Worm (Caenorhabditis elegans) whole organism, midembryonic: Measurements from ENCODE around the gene F19B2.5.

ENCODE experiments used
- T22C8.4 ChIP-seq: fragments of 200-800 bp; sonication (Bioruptor generic); IDR thresholded peaks from 2 replicates; pipeline ENCODE4 v1.3.6; 2022; ENCODE audit warnings: missing genetic modification characterization, missing compliant biosample characterization
- cog-1 ChIP-seq: sonication (generic microtip); optimal IDR thresholded peaks from 2 replicates; lab custom pipeline; 2016; ENCODE audit warnings: missing genetic modification characterization, missing compliant biosample characterization
- flt-1 ChIP-seq: fragments of 200-800 bp; sonication (Bioruptor generic); IDR thresholded peaks from 2 replicates; pipeline ENCODE4 v1.3.6; 2022; ENCODE audit warnings: missing genetic modification characterization, missing compliant biosample characterization
- klf-2 ChIP-seq: fragments of 200-800 bp; sonication (Bioruptor generic); conservative IDR thresholded peaks from 2 replicates; pipeline ENCODE4 v1.3.6; 2022; ENCODE audit warnings: missing genetic modification reagents, missing genetic modification characterization, missing compliant biosample characterization
- med-1 ChIP-seq: sonication (generic microtip); optimal IDR thresholded peaks from 2 replicates; lab custom pipeline; 2017; ENCODE audit warnings: missing genetic modification characterization, mild to moderate bottlenecking, missing compliant biosample characterization, antibody characterized with exemption, missing genetic modification reagents; ENCODE audit not compliant: insufficient read depth
- ref-1 ChIP-seq: fragments of 200-800 bp; sonication (Bioruptor generic); conservative IDR thresholded peaks from 2 replicates; pipeline ENCODE4 v1.3.6; 2022; ENCODE audit warnings: missing genetic modification reagents, missing genetic modification characterization, missing compliant biosample characterization
- tab-1 ChIP-seq: fragments of 200-800 bp; sonication (Bioruptor generic); IDR thresholded peaks from 2 replicates; pipeline ENCODE4 v1.3.6; 2022; ENCODE audit warnings: missing genetic modification characterization, missing compliant biosample characterization
- ztf-23 ChIP-seq: fragments of 200-800 bp; sonication (Bioruptor generic); IDR thresholded peaks from 2 replicates; pipeline ENCODE4 v1.3.6; 2022; ENCODE audit warnings: missing genetic modification reagents, missing genetic modification characterization, missing compliant biosample characterization
- ztf-29 ChIP-seq: fragments of 200-800 bp; sonication (Bioruptor generic); IDR thresholded peaks from 2 replicates; pipeline ENCODE4 v1.3.6; 2022; ENCODE audit warnings: missing genetic modification reagents, missing genetic modification characterization, missing compliant biosample characterization

F19B2.5 gene

ce11 chrV:20119770-20120169, 44.2 kb downstream of the F19B2.5 start:
- TF ChIP-seq klf-2 = no peak
- TF ChIP-seq med-1 = no peak
- no peak for TF ChIP-seq cog-1 (tag; lab: Kevin White, UChicago)
- no peak for TF ChIP-seq tab-1 (GFP tag; lab: Robert Waterston, UW)
- no peak for TF ChIP-seq ref-1 (GFP tag; lab: Robert Waterston, UW)
- TF ChIP-seq T22C8.4 (GFP tag; lab: Robert Waterston, UW) = no peak
- TF ChIP-seq flt-1 = no peak
- no peak for TF ChIP-seq ztf-29 (GFP tag; lab: Robert Waterston, UW)
- no peak for TF ChIP-seq ztf-23 (GFP tag; lab: Robert Waterston, UW)
